Fruit fly (Drosophila melanogaster) whole organism, wandering third instar larva: ENCODE data around the gene asun.

Experiments
- Abd-B ChIP-seq: fragments of >200 bp; optimal IDR thresholded peaks from 2 replicates; lab custom pipeline; 2017; ENCODE audit warnings: missing biosample characterization, missing genetic modification characterization
- CG32264 ChIP-seq: fragments of 200-800 bp; sonication (Bioruptor generic); optimal IDR thresholded peaks from 2 replicates; lab custom pipeline; 2016; ENCODE audit warnings: missing biosample characterization, missing genetic modification characterization
- CG9705 ChIP-seq: fragments of 200-800 bp; sonication (Bioruptor generic); optimal IDR thresholded peaks from 2 replicates; lab custom pipeline; 2018; ENCODE audit warnings: missing biosample characterization, mild to moderate bottlenecking, missing genetic modification characterization
- CrebA ChIP-seq: fragments of 200-800 bp; sonication (Bioruptor generic); optimal IDR thresholded peaks from 2 replicates; lab custom pipeline; 2016; ENCODE audit warnings: missing biosample characterization, mild to moderate bottlenecking, missing genetic modification characterization, borderline replicate concordance
- Dfd ChIP-seq: fragments of >200 bp; optimal IDR thresholded peaks from 2 replicates; lab custom pipeline; 2017; ENCODE audit warnings: missing biosample characterization, missing genetic modification characterization
- Dif ChIP-seq: fragments of 200-275, 200-300 bp; sonication (Bioruptor generic); optimal IDR thresholded peaks from 2 replicates; lab custom pipeline; 2018; ENCODE audit warnings: missing biosample characterization, missing genetic modification characterization; ENCODE audit not compliant: partially characterized antibody
- GATAd ChIP-seq: sonication (Bioruptor generic); optimal IDR thresholded peaks from 2 replicates; lab custom pipeline; 2016; ENCODE audit warnings: missing biosample characterization, missing genetic modification characterization
- Hnf4 ChIP-seq: fragments of 200-800 bp; sonication (Bioruptor generic); optimal IDR thresholded peaks from 2 replicates; lab custom pipeline; 2016; ENCODE audit warnings: missing biosample characterization, mild to moderate bottlenecking, missing genetic modification characterization
- Hr78 ChIP-seq: fragments of >200 bp; optimal IDR thresholded peaks from 2 replicates; lab custom pipeline; 2017; ENCODE audit warnings: missing biosample characterization, missing genetic modification characterization
- Hr83 ChIP-seq: fragments of 200-300 bp; sonication (Bioruptor generic); optimal IDR thresholded peaks from 2 replicates; lab custom pipeline; 2016; ENCODE audit warnings: missing biosample characterization, mild to moderate bottlenecking, missing genetic modification characterization, moderate library complexity; ENCODE audit not compliant: poor library complexity, severe bottlenecking
- Jra ChIP-seq: sonication (Bioruptor generic); optimal IDR thresholded peaks from 2 replicates; lab custom pipeline; 2016; ENCODE audit warnings: missing biosample characterization, missing genetic modification characterization
- Myc ChIP-seq: fragments of >200 bp; optimal IDR thresholded peaks from 2 replicates; lab custom pipeline; 2017
- N ChIP-seq: fragments of >200 bp; optimal IDR thresholded peaks from 2 replicates; lab custom pipeline; 2018; ENCODE audit warnings: missing biosample characterization, missing external identifiers, missing genetic modification characterization
- OdsH ChIP-seq: fragments of 200-800 bp; sonication (Bioruptor generic); optimal IDR thresholded peaks from 2 replicates; lab custom pipeline; 2016; ENCODE audit warnings: missing biosample characterization, mild to moderate bottlenecking, missing genetic modification characterization
- Rel ChIP-seq, 2 experiments: fragments of 200-800 bp; sonication (Bioruptor generic) in 1 of 2; optimal IDR thresholded peaks; 2 replicates in 1 of 2; 3 replicates in 1 of 2; lab custom pipeline; 2016 to 2019; ENCODE audit warnings: mild to moderate bottlenecking in 2 of 2, missing biosample characterization in 2 of 2, missing genetic modification characterization in 2 of 2, moderate library complexity in 1 of 2
- Vsx2 ChIP-seq: fragments of 200-300, 225-300 bp; sonication (Bioruptor generic); optimal IDR thresholded peaks from 2 replicates; lab custom pipeline; 2018; ENCODE audit warnings: missing biosample characterization, missing genetic modification characterization; ENCODE audit not compliant: partially characterized antibody
- br ChIP-seq: fragments of 200-800 bp; sonication (Bioruptor generic); optimal IDR thresholded peaks from 2 replicates; lab custom pipeline; 2016; ENCODE audit warnings: missing biosample characterization, missing genetic modification characterization
- brk ChIP-seq: fragments of 200-800 bp; sonication (Bioruptor generic); optimal IDR thresholded peaks from 2 replicates; lab custom pipeline; 2016; ENCODE audit warnings: missing biosample characterization, mild to moderate bottlenecking, missing genetic modification characterization
- dl ChIP-seq, 2 experiments: fragments of 175-275, 200-275 bp in 1 of 2; fragments of 200-275 bp in 1 of 2; sonication (Bioruptor generic); optimal IDR thresholded peaks; lab custom pipeline; 2018; ENCODE audit warnings: mild to moderate bottlenecking in 2 of 2, missing biosample characterization in 2 of 2, missing genetic modification characterization in 2 of 2, moderate library complexity in 2 of 2; ENCODE audit not compliant: partially characterized antibody in 2 of 2, insufficient read depth in 1 of 2
- dmrt93B ChIP-seq: fragments of 200-800 bp; sonication (Bioruptor generic); optimal IDR thresholded peaks from 2 replicates; lab custom pipeline; 2018; ENCODE audit warnings: missing biosample characterization, mild to moderate bottlenecking, missing genetic modification characterization
- dsf ChIP-seq: sonication (Bioruptor generic); optimal IDR thresholded peaks from 2 replicates; lab custom pipeline; 2016; ENCODE audit warnings: missing biosample characterization, missing genetic modification characterization, borderline replicate concordance
- ey ChIP-seq: fragments of 200-800 bp; sonication (Bioruptor generic); optimal IDR thresholded peaks from 2 replicates; lab custom pipeline; 2016; ENCODE audit warnings: missing biosample characterization, missing genetic modification characterization
- foxo ChIP-seq, 2 experiments: fragments of 200-800 bp; sonication (Bioruptor generic); optimal IDR thresholded peaks; 2 replicates in 1 of 2; 3 replicates in 1 of 2; lab custom pipeline; 2016 to 2017; ENCODE audit warnings: missing biosample characterization in 2 of 2, missing genetic modification characterization in 2 of 2
- fru ChIP-seq: fragments of 200-800 bp; sonication (Bioruptor generic); optimal IDR thresholded peaks from 3 replicates; lab custom pipeline; 2016; ENCODE audit warnings: missing biosample characterization, mild to moderate bottlenecking, missing genetic modification characterization
- h ChIP-seq: fragments of 200-800 bp; sonication (Bioruptor generic); optimal IDR thresholded peaks from 3 replicates; lab custom pipeline; 2016; ENCODE audit warnings: missing biosample characterization, mild to moderate bottlenecking, missing genetic modification characterization
- jim ChIP-seq: fragments of 175-275, 200-325 bp; sonication (Bioruptor generic); optimal IDR thresholded peaks from 2 replicates; lab custom pipeline; 2016; ENCODE audit warnings: missing biosample characterization, mild to moderate bottlenecking, missing genetic modification characterization
- lola ChIP-seq: fragments of >200 bp; optimal IDR thresholded peaks from 2 replicates; lab custom pipeline; 2017; ENCODE audit warnings: missing biosample characterization, missing genetic modification characterization
- pan ChIP-seq: fragments of >200 bp; optimal IDR thresholded peaks from 2 replicates; lab custom pipeline; 2017
- psq ChIP-seq: fragments of 200-800 bp; sonication (Bioruptor generic); optimal IDR thresholded peaks from 3 replicates; lab custom pipeline; 2017; ENCODE audit warnings: missing biosample characterization, mild to moderate bottlenecking, missing genetic modification characterization, moderate library complexity
- rgr ChIP-seq: fragments of 200-800 bp; sonication (Bioruptor generic); optimal IDR thresholded peaks from 3 replicates; lab custom pipeline; 2016; ENCODE audit warnings: missing biosample characterization, mild to moderate bottlenecking, missing genetic modification characterization
- sage ChIP-seq: fragments of 200-800 bp; sonication (Bioruptor generic); optimal IDR thresholded peaks from 2 replicates; lab custom pipeline; 2016; ENCODE audit warnings: missing biosample characterization, mild to moderate bottlenecking, missing genetic modification characterization
- tai ChIP-seq: sonication (Bioruptor generic); optimal IDR thresholded peaks from 2 replicates; lab custom pipeline; 2016; ENCODE audit warnings: missing biosample characterization, missing genetic modification characterization
- usp ChIP-seq: fragments of >200 bp; optimal IDR thresholded peaks from 2 replicates; lab custom pipeline; 2017; ENCODE audit warnings: missing biosample characterization, missing genetic modification characterization
- woc ChIP-seq: sonication (Bioruptor generic); optimal IDR thresholded peaks from 2 replicates; lab custom pipeline; 2016; ENCODE audit warnings: missing biosample characterization, mild to moderate bottlenecking, missing genetic modification characterization

asun gene

DNA sequence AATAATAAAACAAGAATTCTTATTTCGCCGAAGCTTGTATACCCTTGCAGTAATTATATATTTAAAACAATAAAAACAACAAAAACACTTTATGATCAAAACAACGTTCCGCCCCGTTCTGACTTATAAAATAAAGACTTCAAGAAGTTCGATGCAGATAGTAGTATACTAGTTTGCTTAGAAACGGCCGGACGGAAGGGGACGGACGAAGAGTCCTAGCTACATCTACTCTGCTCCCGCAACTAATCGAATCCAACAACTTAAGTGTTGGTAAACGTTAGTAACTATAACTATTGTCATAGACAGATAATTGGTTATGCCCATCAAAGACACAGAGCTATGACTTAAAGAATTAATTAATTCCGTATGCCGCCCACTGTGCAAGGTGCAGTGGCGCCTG, 20.4 kb downstream of the asun start:
- TF ChIP-seq CrebA (GFP tag; lab: Kevin White, UChicago) (no peak), tai (GFP tag; lab: Kevin White, UChicago) (no peak), CG32264 (no peak), woc (no peak), Vsx2 (GFP tag; lab: Kevin White, UChicago) (no peak), ey (GFP tag; lab: Kevin White, UChicago) (no peak), N (GFP tag; lab: Kevin White, UChicago) (no peak), Dfd (no peak), Dif (GFP tag; lab: Kevin White, UChicago) (no peak), pan (lab: Kevin White, UChicago) (no peak), Rel (GFP tag; optimal IDR thresholded peaks at IDR 0.05; lab: Kevin White, UChicago) (no peak), Rel (tag; optimal IDR thresholded peaks at IDR 0.05; lab: Kevin White, UChicago) (no peak), lola (GFP tag; lab: Kevin White, UChicago) (no peak), br (no peak), sage (GFP tag; lab: Kevin White, UChicago) (no peak), GATAd (GFP tag; lab: Kevin White, UChicago) (no peak), brk (GFP tag; lab: Kevin White, UChicago) (no peak), psq (GFP tag; lab: Kevin White, UChicago) (no peak), Hr78 (GFP tag; lab: Kevin White, UChicago) (no peak), OdsH (no peak)

DNA sequence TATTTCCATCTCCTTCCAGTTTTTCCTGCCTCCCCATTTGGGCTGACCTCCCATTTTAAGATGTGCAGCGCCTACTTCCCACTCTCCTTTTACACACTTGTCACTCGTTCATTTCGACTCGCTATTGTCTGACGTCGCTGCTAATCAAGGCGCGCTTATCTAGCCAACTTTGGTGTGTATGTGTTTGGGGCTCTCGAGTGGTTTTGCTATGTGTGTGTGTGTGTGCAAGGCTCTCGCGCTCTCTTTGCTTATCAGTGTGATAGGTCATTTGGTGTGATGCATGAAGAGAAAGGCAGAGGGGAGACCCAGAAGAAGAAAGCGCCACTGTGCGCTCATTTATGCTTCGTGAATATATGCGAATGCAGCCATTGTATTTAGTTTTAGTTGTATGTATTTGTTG, 20.8 kb downstream of the asun start:
- TF ChIP-seq dsf (GFP tag; lab: Kevin White, UChicago) (no peak), Abd-B (GFP tag; lab: Kevin White, UChicago) (no peak), br (no peak), dl (GFP tag; optimal IDR thresholded peaks at IDR 0.05; lab: Kevin White, UChicago; ENCODE audit: insufficient read depth in 1 of 2, partially characterized antibody in 2 of 2) (peak in 1 of 2 experiments; percentile 42), Vsx2 (GFP tag; lab: Kevin White, UChicago) (no peak), rgr (GFP tag; lab: Kevin White, UChicago) (no peak), Hr83 (GFP tag; lab: Kevin White, UChicago) (no peak), usp (GFP tag; lab: Kevin White, UChicago) (no peak), Dif (GFP tag; lab: Kevin White, UChicago) (peak; percentile 24), Rel (GFP tag; optimal IDR thresholded peaks at IDR 0.05; lab: Kevin White, UChicago) (no peak), Rel (tag; optimal IDR thresholded peaks at IDR 0.05; lab: Kevin White, UChicago) (peak; percentile 65)

DNA sequence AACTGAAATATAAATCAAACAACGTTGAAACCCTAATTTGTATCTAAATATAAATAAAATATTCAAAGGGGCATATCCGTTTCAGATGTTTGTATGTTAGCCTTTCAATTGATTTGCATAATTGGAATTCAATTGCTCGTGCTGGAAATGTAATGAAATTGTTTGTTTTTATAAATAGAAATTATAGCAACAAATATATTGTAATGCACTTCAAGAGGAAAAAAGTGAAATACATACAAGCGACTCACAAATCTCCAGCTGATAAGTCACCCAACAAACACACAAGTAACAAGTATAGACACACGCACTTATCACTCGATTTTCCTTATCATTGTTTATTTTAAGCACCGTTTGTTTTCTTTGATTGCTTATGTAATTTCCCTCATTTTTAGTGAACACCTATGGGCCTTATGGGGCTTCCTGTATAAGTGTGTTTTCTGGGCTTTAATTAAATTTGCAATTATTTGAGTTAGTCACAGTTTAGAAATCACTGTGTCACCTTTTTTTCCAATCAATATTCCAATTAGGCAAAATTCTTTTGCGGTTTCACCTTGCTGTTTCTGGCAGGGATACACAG, 21.6 kb downstream of the asun start:
- TF ChIP-seq Abd-B (GFP tag; lab: Kevin White, UChicago) (no peak), psq (GFP tag; lab: Kevin White, UChicago) (no peak), Rel (GFP tag; optimal IDR thresholded peaks at IDR 0.05; lab: Kevin White, UChicago) (no peak), Rel (tag; optimal IDR thresholded peaks at IDR 0.05; lab: Kevin White, UChicago) (peak; percentile 70)

DNA sequence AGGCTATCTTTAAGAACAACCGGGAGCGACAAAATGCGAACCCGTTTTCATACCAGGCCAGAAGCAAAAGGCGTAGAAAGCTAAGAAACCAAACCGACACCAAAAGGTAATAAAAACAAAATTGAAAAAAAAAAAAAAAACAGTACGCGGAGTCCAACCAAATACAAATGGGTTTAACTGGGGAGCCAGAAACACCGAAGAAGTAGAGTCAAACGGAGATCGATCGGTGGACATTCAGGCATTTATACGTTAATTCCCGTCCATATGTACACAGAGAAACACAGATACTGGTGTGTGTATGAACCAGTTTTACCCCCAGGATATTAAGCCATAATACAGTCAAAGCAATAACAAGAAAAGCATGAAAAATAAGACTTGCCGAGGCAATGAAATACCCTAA, 23.1 kb downstream of the asun start:
- TF ChIP-seq usp (GFP tag; lab: Kevin White, UChicago): no peak
- no peak for TF ChIP-seq Jra (GFP tag; lab: Kevin White, UChicago)
- TF ChIP-seq psq (GFP tag; lab: Kevin White, UChicago): peak; percentile 75
- peak; percentile 8 for TF ChIP-seq Vsx2 (GFP tag; lab: Kevin White, UChicago)
- TF ChIP-seq Hr78 (GFP tag; lab: Kevin White, UChicago): no peak
- no peak for TF ChIP-seq Hnf4
- TF ChIP-seq Dfd: no peak
- TF ChIP-seq Abd-B (GFP tag; lab: Kevin White, UChicago): no peak
- TF ChIP-seq tai (GFP tag; lab: Kevin White, UChicago): no peak
- TF ChIP-seq CrebA (GFP tag; lab: Kevin White, UChicago): no peak
- no peak for TF ChIP-seq fru (GFP tag; lab: Kevin White, UChicago)
- no peak for TF ChIP-seq jim (GFP tag; lab: Kevin White, UChicago)
- TF ChIP-seq sage (GFP tag; lab: Kevin White, UChicago): no peak
- TF ChIP-seq Myc (lab: Kevin White, UChicago): no peak
- no peak for TF ChIP-seq dmrt93B (GFP tag; lab: Kevin White, UChicago)
- TF ChIP-seq foxo (GFP tag; optimal IDR thresholded peaks at IDR 0.05; lab: Kevin White, UChicago): no peak
- no peak for TF ChIP-seq h (GFP tag; lab: Kevin White, UChicago)
- TF ChIP-seq CG9705: no peak
- TF ChIP-seq, all 38 proteins: peak for 2
